Worm (Caenorhabditis elegans) whole organism, early embryonic: ENCODE measurements around the gene F53F4.17.

Experiments used
- B0310.2 ChIP-seq: sonication (generic microtip); optimal IDR thresholded peaks from 2 replicates; lab custom pipeline; 2016; ENCODE audit warnings: mild to moderate bottlenecking, missing genetic modification characterization, missing compliant biosample characterization
- F13C5.2 ChIP-seq: sonication (generic microtip); optimal IDR thresholded peaks from 2 replicates; lab custom pipeline; 2017; ENCODE audit warnings: mild to moderate bottlenecking, missing genetic modification characterization, inconsistent platforms, missing compliant biosample characterization
- ama-1 ChIP-seq: fragments of 150-350 bp; optimal IDR thresholded peaks from 2 replicates; lab custom pipeline; 2014
- ceh-13 ChIP-seq: fragments of 200-800 bp; sonication (Bioruptor generic); optimal IDR thresholded peaks from 2 replicates; lab custom pipeline; 2018; ENCODE audit warnings: mild to moderate bottlenecking, missing genetic modification characterization, missing compliant biosample characterization
- ceh-36 ChIP-seq: sonication (generic microtip); optimal IDR thresholded peaks from 2 replicates; lab custom pipeline; 2016; ENCODE audit warnings: missing genetic modification characterization, inconsistent platforms, missing compliant biosample characterization
- flt-1 ChIP-seq: fragments of 200-800 bp; sonication (Bioruptor generic); IDR thresholded peaks from 2 replicates; pipeline ENCODE4 v1.3.6; 2022; ENCODE audit warnings: missing genetic modification characterization, missing compliant biosample characterization
- hmbx-1 ChIP-seq: sonication (generic microtip); optimal IDR thresholded peaks from 2 replicates; lab custom pipeline; 2016; ENCODE audit warnings: mild to moderate bottlenecking, missing genetic modification characterization, missing compliant biosample characterization
- hmg-4 ChIP-seq: fragments of 200-800 bp; sonication (Bioruptor generic); optimal IDR thresholded peaks from 2 replicates; lab custom pipeline; 2018; ENCODE audit warnings: mild to moderate bottlenecking, missing genetic modification characterization, missing compliant biosample characterization
- hnd-1 ChIP-seq: sonication (generic microtip); optimal IDR thresholded peaks from 2 replicates; lab custom pipeline; 2016; ENCODE audit warnings: missing genetic modification characterization, missing compliant biosample characterization
- pes-1 ChIP-seq: fragments of 200-800 bp; sonication (Bioruptor generic); IDR thresholded peaks from 2 replicates; pipeline ENCODE4 v1.3.6; 2022; ENCODE audit warnings: missing genetic modification reagents, missing genetic modification characterization, missing compliant biosample characterization
- scrt-1 ChIP-seq: fragments of 200-800 bp; sonication (Bioruptor generic); IDR thresholded peaks from 2 replicates; pipeline ENCODE4 v1.3.6; 2022; ENCODE audit warnings: missing genetic modification characterization, missing compliant biosample characterization
- sea-1 ChIP-seq: fragments of 200-800 bp; sonication (Bioruptor generic); conservative IDR thresholded peaks from 2 replicates; pipeline ENCODE4 v1.3.6; 2022; ENCODE audit warnings: missing genetic modification characterization, missing compliant biosample characterization
- tra-4 ChIP-seq: sonication (generic microtip); optimal IDR thresholded peaks from 2 replicates; lab custom pipeline; 2017; ENCODE audit warnings: missing genetic modification characterization, missing compliant biosample characterization

DNA sequence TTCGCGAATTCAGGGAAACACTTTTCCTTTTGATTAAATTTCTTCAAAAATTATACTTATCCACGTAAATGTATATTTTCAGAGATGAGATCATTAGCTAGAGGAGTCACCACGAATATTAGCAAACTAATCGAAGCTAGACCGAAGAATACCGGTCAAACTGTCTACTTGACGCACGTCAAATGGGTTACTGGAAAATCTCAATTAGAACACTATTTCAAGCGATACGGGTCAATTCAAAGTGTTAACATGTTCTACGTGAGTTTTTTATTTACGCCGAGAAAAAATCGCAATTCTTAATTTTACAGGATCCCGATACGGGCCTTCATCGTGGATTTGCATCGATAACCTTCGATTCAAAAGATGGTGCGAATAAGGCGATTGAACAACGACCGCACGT is 22.2 kb upstream of the F53F4.17 start, which contains the start of gene slrp-1:
- TF ChIP-seq ama-1 (lab: Kevin White, UChicago) (no peak), hmg-4 (GFP tag; lab: Kevin White, UChicago) (no peak), ceh-13 (GFP tag; lab: Kevin White, UChicago) (no peak), pes-1 (GFP tag; lab: Robert Waterston, UW) (no peak), sea-1 (GFP tag; lab: Robert Waterston, UW) (no peak), ceh-36 (tag; lab: Kevin White, UChicago) (no peak), hmbx-1 (tag; lab: Kevin White, UChicago) (no peak), F13C5.2 (no peak), flt-1 (no peak), hnd-1 (no peak), tra-4 (tag; lab: Kevin White, UChicago) (no peak), scrt-1 (no peak), B0310.2 (no peak)
